Fruit fly (Drosophila melanogaster): Measurements from ENCODE around the gene tau.

dm6 chr3R:27593580-27594187 lies 63.1 kb downstream of the tau start:
- TF ChIP-seq psq (optimal IDR thresholded peaks at IDR 0.05) (no peak), Sin3A (optimal IDR thresholded peaks at IDR 0.05) (no peak), insv (optimal IDR thresholded peaks at IDR 0.05) (no peak), ttk (optimal IDR thresholded peaks at IDR 0.05) (no peak)

All from Kc167 (cell line).